Worm (Caenorhabditis elegans) whole organism, early embryonic: ENCODE measurements around the gene Y43F8B.19.

Experiments used
- F13C5.2 ChIP-seq: sonication (generic microtip); optimal IDR thresholded peaks from 2 replicates; lab custom pipeline; 2017; ENCODE audit warnings: mild to moderate bottlenecking, missing genetic modification characterization, inconsistent platforms, missing compliant biosample characterization
- aly-1 ChIP-seq: sonication (generic microtip); optimal IDR thresholded peaks from 2 replicates; lab custom pipeline; 2016; ENCODE audit warnings: missing genetic modification characterization, missing compliant biosample characterization
- ama-1 ChIP-seq: fragments of 150-350 bp; optimal IDR thresholded peaks from 2 replicates; lab custom pipeline; 2014
- ceh-36 ChIP-seq: sonication (generic microtip); optimal IDR thresholded peaks from 2 replicates; lab custom pipeline; 2016; ENCODE audit warnings: missing genetic modification characterization, inconsistent platforms, missing compliant biosample characterization
- flt-1 ChIP-seq: fragments of 200-800 bp; sonication (Bioruptor generic); IDR thresholded peaks from 2 replicates; pipeline ENCODE4 v1.3.6; 2022; ENCODE audit warnings: missing genetic modification characterization, missing compliant biosample characterization
- hmg-4 ChIP-seq: fragments of 200-800 bp; sonication (Bioruptor generic); optimal IDR thresholded peaks from 2 replicates; lab custom pipeline; 2018; ENCODE audit warnings: mild to moderate bottlenecking, missing genetic modification characterization, missing compliant biosample characterization
- pes-1 ChIP-seq: fragments of 200-800 bp; sonication (Bioruptor generic); IDR thresholded peaks from 2 replicates; pipeline ENCODE4 v1.3.6; 2022; ENCODE audit warnings: missing genetic modification reagents, missing genetic modification characterization, missing compliant biosample characterization

ce11 chrV:19473842-19474514, 38.1 kb downstream of the Y43F8B.19 start, which contains the start of gene Y43F8B.10:
- no peak for TF ChIP-seq ama-1
- TF ChIP-seq F13C5.2 (tag; lab: Kevin White, UChicago) = no peak
- no peak for TF ChIP-seq pes-1
- no peak for TF ChIP-seq aly-1 (tag; lab: Kevin White, UChicago)
- no peak for TF ChIP-seq ceh-36 (tag; lab: Kevin White, UChicago)
- no peak for TF ChIP-seq flt-1 (GFP tag; lab: Robert Waterston, UW)
- TF ChIP-seq hmg-4 (GFP tag; lab: Kevin White, UChicago) = no peak
